Fruit fly (Drosophila melanogaster): Measurements from ENCODE around the gene CrebA.
A peak's percentile ranks its signal among the peaks of the same experiment; 100 is the strongest.

CrebA gene

DNA sequence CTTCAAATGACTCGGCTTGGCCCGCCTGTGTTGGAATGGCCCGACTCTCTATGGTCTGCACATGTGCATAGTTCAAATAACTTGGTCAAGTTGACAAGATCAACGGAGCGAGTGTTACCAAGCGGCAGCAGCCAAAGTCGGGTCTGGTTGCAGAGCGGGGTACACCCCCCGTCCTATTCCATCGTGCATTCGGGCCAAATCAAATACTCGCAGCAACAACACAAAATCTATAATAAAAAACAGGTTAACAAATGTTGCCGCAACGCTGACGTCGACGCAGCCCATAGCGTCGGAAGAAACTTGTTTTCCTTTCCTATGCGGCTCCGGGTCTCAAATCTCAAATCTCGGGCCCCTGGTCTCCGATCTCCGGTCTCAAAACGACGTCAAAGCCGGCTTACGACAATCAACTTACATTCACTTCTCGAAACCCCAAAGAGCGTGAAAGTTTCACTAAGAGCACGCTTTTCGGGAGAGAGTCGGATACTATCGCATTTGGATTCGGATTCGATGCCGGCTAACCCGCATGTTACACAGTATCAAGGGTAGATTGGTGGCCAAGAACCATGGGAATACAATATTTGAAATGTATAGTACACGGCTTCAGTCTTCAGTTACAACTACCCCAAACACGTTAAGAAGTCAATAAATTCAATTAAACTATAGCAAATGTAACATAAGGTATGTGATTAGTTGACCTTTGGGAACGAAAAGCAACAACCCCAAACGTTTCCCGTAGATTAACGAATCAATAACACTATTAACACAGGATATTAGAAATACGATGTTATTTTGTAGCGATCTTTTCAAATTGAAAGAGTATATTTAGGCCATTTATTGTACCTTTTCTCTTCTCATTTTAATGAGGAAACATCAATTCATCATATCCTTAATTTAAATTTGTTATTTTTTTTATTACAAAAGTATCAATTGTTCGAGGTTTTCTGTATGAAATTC, 644 bp upstream of the CrebA start (continued):
- TF ChIP-seq HmgD (GFP tag; optimal IDR thresholded peaks at IDR 0.05) (no peak), tap (tag; optimal IDR thresholded peaks at IDR 0.05) (no peak), CG4617 (GFP tag; optimal IDR thresholded peaks at IDR 0.05; ENCODE audit: borderline replicate concordance) (peak; percentile 5), CG1602 (GFP tag; optimal IDR thresholded peaks at IDR 0.05) (peak; percentile 72), Kr (GFP tag; optimal IDR thresholded peaks at IDR 0.05) (no peak), B-H2 (GFP tag; optimal IDR thresholded peaks at IDR 0.05) (no peak), ac (GFP tag; optimal IDR thresholded peaks at IDR 0.05) (no peak), gfzf (GFP tag; optimal IDR thresholded peaks at IDR 0.05) (no peak), gro (GFP tag; optimal IDR thresholded peaks at IDR 0.05) (peak; percentile 48), zfh2 (GFP tag; optimal IDR thresholded peaks at IDR 0.05) (peak; percentile 59), cg (GFP tag; optimal IDR thresholded peaks at IDR 0.05) (no peak), Myb (GFP tag; optimal IDR thresholded peaks at IDR 0.05) (peak; percentile 21), kay (GFP tag; optimal IDR thresholded peaks at IDR 0.05) (peak; percentile 17), slou (GFP tag; optimal IDR thresholded peaks at IDR 0.05) (peak; percentile 28), shn (GFP tag; optimal IDR thresholded peaks at IDR 0.05) (peak; percentile 48), CG16779 (GFP tag; IDR thresholded peaks at IDR 0.05) (no peak), br (optimal IDR thresholded peaks at IDR 0.05) (no peak), CG43689 (GFP tag; IDR thresholded peaks at IDR 0.05) (no peak), CG10147 (GFP tag; optimal IDR thresholded peaks at IDR 0.05) (peak; percentile 39), CG3163 (GFP tag; optimal IDR thresholded peaks at IDR 0.05) (peak; percentile 93), CG15601 (tag; optimal IDR thresholded peaks at IDR 0.05) (peak; percentile 42), B-H1 (GFP tag; IDR thresholded peaks at IDR 0.05) (no peak; the same call in 2 of the 3 replicates), lab (GFP tag; optimal IDR thresholded peaks at IDR 0.05) (peak; percentile 20), scrt (GFP tag; optimal IDR thresholded peaks at IDR 0.05) (peak; percentile 50), Antp (GFP tag; optimal IDR thresholded peaks at IDR 0.05) (peak; percentile 45), grn (GFP tag; optimal IDR thresholded peaks at IDR 0.05) (no peak), ttk (GFP tag; IDR thresholded peaks at IDR 0.05) (no peak), cas (GFP tag; IDR thresholded peaks at IDR 0.05) (no peak), mld (GFP tag; IDR thresholded peaks at IDR 0.05; ENCODE audit: partially characterized antibody) (no peak), org-1 (GFP tag; optimal IDR thresholded peaks at IDR 0.05) (peak; percentile 65), CG6175 (GFP tag; IDR thresholded peaks at IDR 0.05) (0 out of 3 replicates have a peak, but pooled peaks have one; percentile 14), Scr (GFP tag; IDR thresholded peaks at IDR 0.05; ENCODE audit: partially characterized antibody) (no peak), phol (tag; optimal IDR thresholded peaks at IDR 0.05) (peak; percentile 66), CG6689 (GFP tag; IDR thresholded peaks at IDR 0.05) (peak; percentile 42; the same call in 1 of the 2 replicates), CG9817 (tag; optimal IDR thresholded peaks at IDR 0.05) (peak; percentile 57), H2.0 (GFP tag; IDR thresholded peaks at IDR 0.05) (peak; percentile 29; the same call in 1 of the 2 replicates), amos (GFP tag; IDR thresholded peaks at IDR 0.05; ENCODE audit: partially characterized antibody) (no peak), Mad (GFP tag; optimal IDR thresholded peaks at IDR 0.05) (peak; percentile 35), ind (GFP tag; optimal IDR thresholded peaks at IDR 0.05) (peak; percentile 68), CG2712 (tag; optimal IDR thresholded peaks at IDR 0.05) (peak; percentile 63), CG3065 (GFP tag; optimal IDR thresholded peaks at IDR 0.05) (no peak), CTCF (GFP tag; optimal IDR thresholded peaks at IDR 0.05) (no peak), Xbp1 (GFP tag; optimal IDR thresholded peaks at IDR 0.05) (peak; percentile 72), Tbp (GFP tag; optimal IDR thresholded peaks at IDR 0.05) (no peak), CG18619 (GFP tag; optimal IDR thresholded peaks at IDR 0.05) (peak; percentile 87), mam (GFP tag; optimal IDR thresholded peaks at IDR 0.05) (peak; percentile 62), CG17186 (GFP tag; optimal IDR thresholded peaks at IDR 0.05) (no peak), CG34376 (GFP tag; optimal IDR thresholded peaks at IDR 0.05) (no peak), gcm2 (GFP tag; optimal IDR thresholded peaks at IDR 0.05) (no peak), ssp (GFP tag; IDR thresholded peaks at IDR 0.05) (no peak)

Measured in whole organism, embryonic.